Worm (Caenorhabditis elegans) whole organism, L3 larva: Measurements from ENCODE around the gene T05E12.3.

ENCODE experiments used
- ceh-82 ChIP-seq: fragments of 150-350 bp; optimal IDR thresholded peaks from 2 replicates; lab custom pipeline; 2014; ENCODE audit warnings: missing biosample characterization, missing genetic modification characterization
- elt-1 ChIP-seq: fragments of 150-350 bp; optimal IDR thresholded peaks from 2 replicates; lab custom pipeline; 2014; ENCODE audit warnings: missing biosample characterization, missing genetic modification characterization
- elt-2 ChIP-seq: sonication (generic microtip); optimal IDR thresholded peaks from 2 replicates; lab custom pipeline; 2016; ENCODE audit warnings: missing genetic modification reagents, mild to moderate bottlenecking, missing genetic modification characterization, missing compliant biosample characterization
- elt-3 ChIP-seq, 3 experiments: fragments of 150-350 bp in 1 of 3; sonication (generic microtip) in 2 of 3; optimal IDR thresholded peaks; 2 replicates in 2 of 3; 4 replicates in 1 of 3; lab custom pipeline; 2014 to 2017; ENCODE audit warnings: missing biosample characterization in 3 of 3, missing genetic modification characterization in 3 of 3
- fos-1 ChIP-seq: fragments of 150-350 bp; optimal IDR thresholded peaks from 2 replicates; lab custom pipeline; 2014; ENCODE audit warnings: missing biosample characterization, missing genetic modification characterization
- nhr-77 ChIP-seq: fragments of 150-350 bp; optimal IDR thresholded peaks from 2 replicates; lab custom pipeline; 2014; ENCODE audit warnings: missing biosample characterization, missing genetic modification characterization
- sea-2 ChIP-seq: fragments of 150-350 bp; sonication (generic microtip); optimal IDR thresholded peaks from 4 replicates; lab custom pipeline; 2014; ENCODE audit warnings: missing biosample characterization, missing genetic modification reagents, missing genetic modification characterization
- snpc-4 ChIP-seq: fragments of 150-350 bp; optimal IDR thresholded peaks from 2 replicates; lab custom pipeline; 2014; ENCODE audit warnings: missing biosample characterization, missing genetic modification characterization
- unc-62 ChIP-seq: fragments of 150-350 bp; sonication (generic microtip); optimal IDR thresholded peaks from 4 replicates; lab custom pipeline; 2014; ENCODE audit warnings: missing biosample characterization, missing genetic modification reagents, missing genetic modification characterization
- zag-1 ChIP-seq: fragments of 150-350 bp; optimal IDR thresholded peaks from 2 replicates; lab custom pipeline; 2014; ENCODE audit warnings: missing biosample characterization, missing genetic modification characterization
- ztf-11 ChIP-seq: fragments of 150-350 bp; optimal IDR thresholded peaks from 2 replicates; lab custom pipeline; 2014; ENCODE audit warnings: missing biosample characterization, missing genetic modification characterization

DNA sequence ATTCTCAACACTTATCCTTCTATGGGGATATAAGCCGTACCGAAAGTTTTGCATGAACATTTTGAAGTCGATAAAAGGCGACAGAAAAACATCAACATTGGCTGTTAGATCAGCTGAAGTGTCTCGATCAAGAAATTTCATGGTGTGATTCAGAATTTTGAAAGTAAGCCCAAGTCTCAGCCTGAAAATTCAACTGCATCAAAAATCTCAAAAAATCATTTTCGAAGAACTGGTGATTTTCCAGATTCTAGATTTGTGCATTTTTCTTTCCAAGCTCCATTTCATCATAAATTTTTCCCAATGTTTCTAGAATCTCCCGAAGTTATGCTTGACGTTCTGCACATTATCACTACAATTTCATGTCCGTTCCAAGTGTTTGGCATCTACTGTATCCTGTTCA, 13.1 kb downstream of the T05E12.3 start, which contains the start of gene srh-255:
- no peak for TF ChIP-seq fos-1 (tag; lab: Kevin White, UChicago)
- TF ChIP-seq ceh-82 (tag; lab: Kevin White, UChicago): no peak
- no peak for TF ChIP-seq elt-1 (tag; lab: Kevin White, UChicago)
- no peak for TF ChIP-seq snpc-4 (tag; lab: Kevin White, UChicago)
- TF ChIP-seq zag-1 (tag; lab: Kevin White, UChicago): no peak
- TF ChIP-seq elt-2 (tag; lab: Kevin White, UChicago): no peak
- TF ChIP-seq nhr-77 (tag; lab: Kevin White, UChicago): no peak
- no peak for TF ChIP-seq unc-62 (GFP tag; lab: Kevin White, UChicago)
- TF ChIP-seq ztf-11 (tag; lab: Kevin White, UChicago): no peak
- TF ChIP-seq elt-3 (tag; optimal IDR thresholded peaks at IDR 0.05; lab: Kevin White, UChicago): no peak
- TF ChIP-seq sea-2 (GFP tag; lab: Kevin White, UChicago): no peak
